Fruit fly (Drosophila melanogaster) whole organism, embryonic: ENCODE measurements around the gene mib1.

Experiments
- Adf1 ChIP-seq: fragments of 200-800 bp; sonication (Bioruptor generic); IDR thresholded peaks from 2 replicates; pipeline ENCODE4 v1.3.6; 2022; ENCODE audit warnings: missing biosample characterization, missing genetic modification characterization
- CG1024 ChIP-seq: fragments of 200-800 bp; sonication (Bioruptor generic); IDR thresholded peaks from 2 replicates; pipeline ENCODE4 v1.3.6; 2022; ENCODE audit warnings: missing biosample characterization, missing genetic modification characterization
- CG12071 ChIP-seq: fragments of 200-800 bp; sonication (Bioruptor generic); optimal IDR thresholded peaks from 3 replicates; lab custom pipeline; 2018; ENCODE audit warnings: missing biosample characterization, mild to moderate bottlenecking, missing genetic modification characterization
- CG12942 ChIP-seq: fragments of 200-800 bp; sonication (Bioruptor generic); optimal IDR thresholded peaks from 3 replicates; lab custom pipeline; 2016; ENCODE audit warnings: missing biosample characterization, missing genetic modification characterization
- CG13894 ChIP-seq: fragments of 200-800 bp; sonication (Bioruptor generic); optimal IDR thresholded peaks from 3 replicates; lab custom pipeline; 2018; ENCODE audit warnings: missing biosample characterization, mild to moderate bottlenecking, missing genetic modification characterization, moderate library complexity
- CG15479 ChIP-seq: fragments of 200-800 bp; sonication (Bioruptor generic); optimal IDR thresholded peaks from 3 replicates; lab custom pipeline; 2019; ENCODE audit warnings: missing biosample characterization, mild to moderate bottlenecking, missing genetic modification characterization, moderate library complexity
- CG17829 ChIP-seq: fragments of 200-800 bp; optimal IDR thresholded peaks from 2 replicates; lab custom pipeline; 2019; ENCODE audit warnings: missing biosample characterization, mild to moderate bottlenecking, missing genetic modification characterization, moderate library complexity
- CG18476 ChIP-seq: fragments of 200-800 bp; sonication (Bioruptor generic); optimal IDR thresholded peaks from 2 replicates; lab custom pipeline; 2016; ENCODE audit warnings: missing biosample characterization, mild to moderate bottlenecking, missing genetic modification characterization
- CG2202 ChIP-seq: fragments of 200-800 bp; sonication (Bioruptor generic); optimal IDR thresholded peaks from 2 replicates; lab custom pipeline; 2018; ENCODE audit warnings: missing biosample characterization, mild to moderate bottlenecking, missing genetic modification characterization
- CG32772 ChIP-seq: fragments of 200-800 bp; sonication (Bioruptor generic); IDR thresholded peaks from 2 replicates; pipeline ENCODE4 v1.3.6; 2022; ENCODE audit warnings: missing biosample characterization, missing genetic modification characterization
- CG43689 ChIP-seq: fragments of 200-800 bp; sonication (Bioruptor generic); IDR thresholded peaks from 2 replicates; pipeline ENCODE4 v1.3.6; 2022; ENCODE audit warnings: missing biosample characterization, missing genetic modification characterization
- CG7556 ChIP-seq: fragments of 200-800 bp; sonication (Bioruptor generic); optimal IDR thresholded peaks from 2 replicates; lab custom pipeline; 2017; ENCODE audit warnings: missing biosample characterization, mild to moderate bottlenecking, missing genetic modification characterization
- CG8478 ChIP-seq: fragments of >200 bp; optimal IDR thresholded peaks from 2 replicates; lab custom pipeline; 2018
- CG9876 ChIP-seq: fragments of 200-800 bp; sonication (Bioruptor generic); optimal IDR thresholded peaks from 2 replicates; lab custom pipeline; 2016; ENCODE audit warnings: missing biosample characterization, missing genetic modification characterization
- D ChIP-seq, 2 experiments: fragments of 200-800 bp in 1 of 2; fragments of >200 bp in 1 of 2; sonication (Bioruptor generic) in 1 of 2; optimal IDR thresholded peaks; 2 replicates in 1 of 2; 3 replicates in 1 of 2; lab custom pipeline; 2017; ENCODE audit warnings: mild to moderate bottlenecking in 1 of 2, missing biosample characterization in 1 of 2, missing genetic modification characterization in 1 of 2, missing genetic modification reagents in 1 of 2
- Eip74EF ChIP-seq, 2 experiments: fragments of 200-800 bp in 1 of 2; fragments of >200 bp in 1 of 2; sonication (Bioruptor generic) in 1 of 2; optimal IDR thresholded peaks; 2 replicates each; lab custom pipeline; 2017 to 2019; ENCODE audit warnings: missing biosample characterization in 2 of 2, missing genetic modification characterization in 2 of 2, mild to moderate bottlenecking in 1 of 2, moderate library complexity in 1 of 2
- Elba2 ChIP-seq: fragments of 200-800 bp; sonication (Bioruptor generic); optimal IDR thresholded peaks from 3 replicates; lab custom pipeline; 2016; ENCODE audit warnings: missing biosample characterization, missing genetic modification characterization
- Ets97D ChIP-seq: fragments of 200-800 bp; sonication (Bioruptor generic); optimal IDR thresholded peaks from 3 replicates; lab custom pipeline; 2016; ENCODE audit warnings: missing biosample characterization, missing genetic modification characterization
- Fer2 ChIP-seq: fragments of 200-800 bp; sonication (Bioruptor generic); optimal IDR thresholded peaks from 2 replicates; lab custom pipeline; 2018; ENCODE audit warnings: missing biosample characterization, mild to moderate bottlenecking, missing genetic modification characterization, moderate library complexity
- GATAe ChIP-seq: fragments of 200-800 bp; sonication (Bioruptor generic); conservative IDR thresholded peaks from 2 replicates; pipeline ENCODE4 v1.3.6; 2022; ENCODE audit warnings: missing biosample characterization, missing genetic modification characterization
- NC2α ChIP-seq: fragments of 200-800 bp; sonication (Bioruptor generic); optimal IDR thresholded peaks from 2 replicates; lab custom pipeline; 2016; ENCODE audit warnings: missing biosample characterization, missing genetic modification characterization
- Neu2 ChIP-seq: fragments of 200-800 bp; sonication (Bioruptor generic); optimal IDR thresholded peaks from 3 replicates; lab custom pipeline; 2016; ENCODE audit warnings: missing biosample characterization, missing genetic modification characterization, borderline replicate concordance
- Oli ChIP-seq: fragments of 200-800 bp; sonication (Bioruptor generic); optimal IDR thresholded peaks from 2 replicates; lab custom pipeline; 2018; ENCODE audit warnings: missing biosample characterization, mild to moderate bottlenecking, missing genetic modification characterization, moderate library complexity
- Opbp ChIP-seq: fragments of 200-800 bp; sonication (Bioruptor generic); IDR thresholded peaks from 3 replicates; pipeline ENCODE4 v1.3.6; 2022; ENCODE audit warnings: missing biosample characterization, missing genetic modification characterization; ENCODE audit not compliant: partially characterized antibody
- Pdp1 ChIP-seq, 2 experiments: fragments of 200-800 bp; sonication (Bioruptor generic); optimal IDR thresholded peaks; 3 replicates each; lab custom pipeline; 2016; ENCODE audit warnings: missing biosample characterization in 2 of 2, missing genetic modification characterization in 2 of 2, mild to moderate bottlenecking in 1 of 2, moderate library complexity in 1 of 2
- Sin3A ChIP-seq: fragments of >200 bp; optimal IDR thresholded peaks from 2 replicates; lab custom pipeline; 2018
- Sox100B ChIP-seq: fragments of 200-800 bp; sonication (Bioruptor generic); optimal IDR thresholded peaks from 3 replicates; lab custom pipeline; 2018; ENCODE audit warnings: missing biosample characterization, mild to moderate bottlenecking, missing genetic modification characterization
- Ssrp ChIP-seq: fragments of 200-800 bp; sonication (Bioruptor generic); optimal IDR thresholded peaks from 2 replicates; lab custom pipeline; 2018; ENCODE audit warnings: missing biosample characterization, mild to moderate bottlenecking, missing genetic modification characterization, moderate library complexity
- bcd ChIP-seq: fragments of 200-800 bp; sonication (Bioruptor generic); optimal IDR thresholded peaks from 2 replicates; lab custom pipeline; 2017; ENCODE audit warnings: missing biosample characterization, mild to moderate bottlenecking, missing genetic modification characterization
- ci ChIP-seq: fragments of 200-800 bp; sonication (Bioruptor generic); IDR thresholded peaks from 3 replicates; pipeline ENCODE4 v1.3.6; 2022; ENCODE audit warnings: missing biosample characterization, missing genetic modification characterization
- croc ChIP-seq: fragments of 200-800 bp; sonication (Bioruptor generic); conservative IDR thresholded peaks from 3 replicates; pipeline ENCODE4 v1.3.6; 2022; ENCODE audit warnings: missing biosample characterization, missing genetic modification characterization
- en ChIP-seq: fragments of 200-800 bp; sonication (Bioruptor generic); optimal IDR thresholded peaks from 2 replicates; lab custom pipeline; 2016; ENCODE audit warnings: missing biosample characterization, missing genetic modification characterization
- fd64A ChIP-seq: fragments of 200-800 bp; sonication (Bioruptor generic); optimal IDR thresholded peaks from 3 replicates; lab custom pipeline; 2018; ENCODE audit warnings: missing biosample characterization, mild to moderate bottlenecking, missing genetic modification characterization
- fd96Cb ChIP-seq: fragments of 200-800 bp; sonication (Bioruptor generic); optimal IDR thresholded peaks from 2 replicates; lab custom pipeline; 2018; ENCODE audit warnings: missing biosample characterization, mild to moderate bottlenecking, missing genetic modification characterization, moderate library complexity
- grn ChIP-seq: fragments of 200-800 bp; sonication (Bioruptor generic); optimal IDR thresholded peaks from 3 replicates; lab custom pipeline; 2017; ENCODE audit warnings: missing biosample characterization, missing genetic modification characterization
- hb ChIP-seq: fragments of 200-800 bp; sonication (Bioruptor generic); IDR thresholded peaks from 3 replicates; pipeline ENCODE4 v1.3.6; 2022; ENCODE audit warnings: missing biosample characterization, missing genetic modification characterization; ENCODE audit not compliant: partially characterized antibody
- mirr ChIP-seq: fragments of 200-800 bp; sonication (Bioruptor generic); optimal IDR thresholded peaks from 3 replicates; lab custom pipeline; 2018; ENCODE audit warnings: missing biosample characterization, mild to moderate bottlenecking, missing genetic modification characterization
- otp ChIP-seq: fragments of 200-800 bp; sonication (Bioruptor generic); IDR thresholded peaks from 3 replicates; pipeline ENCODE4, ENCODE4 v1.3.6; 2022; ENCODE audit warnings: missing biosample characterization, missing genetic modification characterization
- pan ChIP-seq, 4 experiments: fragments of >200 bp in 3 of 4; fragments of 200-800 bp in 1 of 4; sonication (Bioruptor generic) in 1 of 4; optimal IDR thresholded peaks in 3 of 4; IDR thresholded peaks in 1 of 4; 2 replicates each; pipeline versions ENCODE4 v1.3.6 to Lab custom; 2017 to 2022; ENCODE audit warnings: missing biosample characterization in 2 of 4, missing genetic modification characterization in 2 of 4, mixed read lengths in 1 of 4
- pros ChIP-seq: fragments of 200-800 bp; sonication (Bioruptor generic); optimal IDR thresholded peaks from 3 replicates; lab custom pipeline; 2019; ENCODE audit warnings: missing biosample characterization, mild to moderate bottlenecking, missing genetic modification characterization, moderate library complexity
- pum ChIP-seq: fragments of 200-800 bp; sonication (Bioruptor generic); optimal IDR thresholded peaks from 2 replicates; lab custom pipeline; 2016; ENCODE audit warnings: missing biosample characterization, missing genetic modification characterization
- sens ChIP-seq: fragments of 200-800 bp; sonication (Bioruptor generic); peaks from one replicate; lab custom pipeline; 2016; ENCODE audit warnings: missing biosample characterization, missing genetic modification characterization
- sisA ChIP-seq: fragments of 200-800 bp; sonication (Bioruptor generic); IDR thresholded peaks from 2 replicates; pipeline ENCODE4 v1.3.6; 2022; ENCODE audit warnings: missing biosample characterization, missing genetic modification characterization
- ssp ChIP-seq: fragments of 200-800 bp; sonication (Bioruptor generic); IDR thresholded peaks from 2 replicates; pipeline ENCODE4 v1.3.6; 2022; ENCODE audit warnings: missing biosample characterization, missing genetic modification characterization
- tap ChIP-seq: fragments of 200-800 bp; optimal IDR thresholded peaks from 3 replicates; lab custom pipeline; 2019; ENCODE audit warnings: missing biosample characterization, mild to moderate bottlenecking, missing genetic modification characterization, moderate library complexity
- tgo ChIP-seq: fragments of 200-800 bp; sonication (Bioruptor generic); IDR thresholded peaks from 3 replicates; pipeline ENCODE4 v1.3.6; 2022; ENCODE audit warnings: missing biosample characterization, missing genetic modification characterization
- tio ChIP-seq: fragments of 200-800 bp; sonication (Bioruptor generic); optimal IDR thresholded peaks from 2 replicates; lab custom pipeline; 2017; ENCODE audit warnings: missing biosample characterization, missing genetic modification characterization, inconsistent platforms
- unpg ChIP-seq: fragments of 200-800 bp; sonication (Bioruptor generic); optimal IDR thresholded peaks from 3 replicates; lab custom pipeline; 2018; ENCODE audit warnings: missing biosample characterization, mild to moderate bottlenecking, missing genetic modification characterization, moderate library complexity

Gene mib1

DNA sequence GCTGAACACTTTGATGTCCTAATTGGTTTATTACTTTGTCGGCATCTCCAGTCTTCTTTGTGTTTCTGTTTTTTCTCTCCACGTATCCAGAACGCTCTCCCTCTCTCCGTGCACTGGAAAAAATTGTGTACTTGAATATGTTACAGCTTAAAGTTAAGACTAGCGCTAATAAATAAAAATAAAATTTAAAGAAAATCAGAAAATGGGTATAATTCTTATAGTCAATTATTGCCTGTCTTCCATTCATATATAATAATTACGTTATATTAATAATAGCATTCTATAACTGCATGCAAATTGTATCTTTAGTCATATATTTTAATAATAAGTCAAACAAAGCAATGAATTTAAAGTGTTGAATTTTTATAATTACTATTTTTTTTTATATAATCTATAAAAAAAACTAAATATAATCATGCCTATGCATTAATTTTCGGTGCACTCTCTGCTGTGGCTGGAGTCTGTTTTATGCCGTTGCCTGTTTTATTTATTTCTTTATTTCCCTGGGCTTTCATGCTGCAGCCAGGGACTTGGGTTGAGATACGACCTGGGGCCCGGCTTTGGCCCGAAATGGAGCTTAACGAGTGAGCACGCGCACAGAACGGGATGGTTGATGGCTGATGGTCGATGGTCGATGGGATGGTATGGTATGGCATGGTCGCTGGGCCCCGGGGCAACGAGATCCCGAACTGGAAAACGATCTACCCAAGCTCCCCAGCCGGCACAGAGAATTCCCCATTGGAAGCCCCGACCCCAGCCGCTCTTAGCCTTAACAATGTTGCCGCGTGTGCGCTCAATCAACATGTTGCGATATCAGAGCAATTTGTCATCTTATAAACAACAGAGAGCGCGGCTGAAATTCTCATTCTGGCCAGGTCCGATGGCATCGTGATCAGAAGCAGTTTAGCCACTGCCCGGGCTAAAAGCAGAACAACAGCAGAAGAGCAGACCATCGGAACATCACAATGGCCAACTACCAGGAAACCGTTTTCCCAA is 4.5 kb upstream of the mib1 start (continued):
- TF ChIP-seq Ssrp (tag; lab: Kevin White, UChicago), result peak; percentile 21
- no peak for TF ChIP-seq CG9876 (GFP tag; lab: Kevin White, UChicago)
- no peak for TF ChIP-seq Neu2 (GFP tag; lab: Kevin White, UChicago)
- TF ChIP-seq GATAe (GFP tag; lab: Robert Waterston, UW), result no peak
- no peak for TF ChIP-seq CG15479 (GFP tag; lab: Kevin White, UChicago)
- TF ChIP-seq CG13894, result no peak
- TF ChIP-seq Oli (tag; lab: Kevin White, UChicago), result no peak
- no peak; the same call in 2 of the 3 replicates for TF ChIP-seq tgo (GFP tag; lab: Robert Waterston, UW)
- TF ChIP-seq otp (GFP tag; lab: Robert Waterston, UW), result no peak
- TF ChIP-seq CG2202 (tag; lab: Kevin White, UChicago), result no peak
- TF ChIP-seq croc (GFP tag; lab: Robert Waterston, UW), result no peak
- TF ChIP-seq en (GFP tag; lab: Kevin White, UChicago), result no peak
- no peak for TF ChIP-seq sisA
- no peak for TF ChIP-seq pros (GFP tag; lab: Kevin White, UChicago)
- TF ChIP-seq bcd (GFP tag; lab: Kevin White, UChicago), result no peak
- TF ChIP-seq sens, result no peak
- TF ChIP-seq CG32772 (GFP tag; lab: Robert Waterston, UW), result no peak
- TF ChIP-seq CG8478, result no peak
- no peak for TF ChIP-seq unpg (GFP tag; lab: Kevin White, UChicago)
- no peak for TF ChIP-seq Sin3A (lab: Kevin White, UChicago)
- no peak for TF ChIP-seq Pdp1 (GFP tag; optimal IDR thresholded peaks at IDR 0.05; lab: Kevin White, UChicago)
- peak; percentile 47 for TF ChIP-seq Elba2 (GFP tag; lab: Kevin White, UChicago)
- TF ChIP-seq CG18476 (GFP tag; lab: Kevin White, UChicago), result no peak
- no peak for TF ChIP-seq CG12942 (GFP tag; lab: Kevin White, UChicago)
- TF ChIP-seq ci (GFP tag; lab: Robert Waterston, UW), result no peak
- TF ChIP-seq NC2α (GFP tag; lab: Kevin White, UChicago), result no peak
- no peak for TF ChIP-seq mirr (GFP tag; lab: Kevin White, UChicago)
- TF ChIP-seq tap, result no peak
- no peak for TF ChIP-seq grn (GFP tag; lab: Kevin White, UChicago)
- TF ChIP-seq Ets97D (GFP tag; lab: Kevin White, UChicago), result no peak
- TF ChIP-seq Sox100B (GFP tag; lab: Kevin White, UChicago), result peak; percentile 14
- TF ChIP-seq CG1024 (GFP tag; lab: Robert Waterston, UW), result 0 out of 2 replicates have a peak, but pooled peaks have one; percentile 2
- TF ChIP-seq fd64A (GFP tag; lab: Kevin White, UChicago), result no peak
- no peak for TF ChIP-seq Fer2 (tag; lab: Kevin White, UChicago)
- no peak for TF ChIP-seq CG43689 (GFP tag; lab: Robert Waterston, UW)
- no peak for TF ChIP-seq Opbp (GFP tag; lab: Robert Waterston, UW)
- TF ChIP-seq hb (GFP tag; lab: Robert Waterston, UW), result no peak
- TF ChIP-seq D (optimal IDR thresholded peaks at IDR 0.05; lab: Kevin White, UChicago), result no peak
- peak; percentile 5 for TF ChIP-seq D (GFP tag; optimal IDR thresholded peaks at IDR 0.05; lab: Kevin White, UChicago)
- no peak for TF ChIP-seq pum (GFP tag; lab: Kevin White, UChicago)
- TF ChIP-seq Adf1 (GFP tag; lab: Robert Waterston, UW), result no peak
- peak; percentile 36 for TF ChIP-seq fd96Cb (tag; lab: Kevin White, UChicago)
- peak in 1 of 2 experiments; percentile 21 for TF ChIP-seq pan (optimal IDR thresholded peaks at IDR 0.05; lab: Kevin White, UChicago)
- TF ChIP-seq pan (GFP tag; optimal IDR thresholded peaks at IDR 0.05 in 1 of 2, IDR thresholded peaks at IDR 0.05 in 1 of 2), result peak in 1 of 2 experiments; percentile 36
- peak; percentile 74 for TF ChIP-seq CG17829
- TF ChIP-seq ssp, result no peak
- no peak for TF ChIP-seq CG12071 (GFP tag; lab: Kevin White, UChicago)
- no peak for TF ChIP-seq tio (GFP tag; lab: Kevin White, UChicago)
- no peak for TF ChIP-seq CG7556 (GFP tag; lab: Kevin White, UChicago)
- no peak for TF ChIP-seq Eip74EF (GFP tag; optimal IDR thresholded peaks at IDR 0.05; lab: Kevin White, UChicago)
